Worm (Caenorhabditis elegans) whole organism, mixed stage, embryonic: ENCODE results near the gene D1079.1.

ENCODE experiments used
- flh-1 ChIP-seq: fragments of 200-800 bp; sonication (Bioruptor generic); optimal IDR thresholded peaks from 2 replicates; lab custom pipeline; 2018; ENCODE audit warnings: mild to moderate bottlenecking, missing genetic modification characterization, moderate library complexity, missing compliant biosample characterization
- nhr-12 ChIP-seq: fragments of 150-350 bp; optimal IDR thresholded peaks from 2 replicates; lab custom pipeline; 2014; ENCODE audit warnings: missing biosample characterization, missing genetic modification characterization
- nhr-2 ChIP-seq: fragments of 150-350 bp; optimal IDR thresholded peaks from 2 replicates; lab custom pipeline; 2014; ENCODE audit warnings: missing biosample characterization, missing genetic modification characterization
- ztf-11 ChIP-seq: fragments of 150-350 bp; optimal IDR thresholded peaks from 2 replicates; lab custom pipeline; 2014; ENCODE audit warnings: missing biosample characterization, missing genetic modification characterization

ce11 chrX:4453101-4453500 is 50.1 kb downstream of the D1079.1 start:
- no peak for TF ChIP-seq nhr-2 (tag; lab: Kevin White, UChicago)
- TF ChIP-seq nhr-12 (tag; lab: Kevin White, UChicago): no peak
- no peak for TF ChIP-seq flh-1 (GFP tag; lab: Kevin White, UChicago)
- TF ChIP-seq ztf-11: no peak
